Fruit fly (Drosophila melanogaster) whole organism, embryonic: ENCODE measurements around the gene wuho.
A peak's percentile ranks its signal among the peaks of the same experiment; 100 is the strongest.

ENCODE experiments used
- Abd-B ChIP-seq: fragments of 200-800 bp; sonication (Bioruptor generic); optimal IDR thresholded peaks from 2 replicates; lab custom pipeline; 2018; ENCODE audit warnings: missing biosample characterization, mild to moderate bottlenecking, missing genetic modification characterization, moderate library complexity
- Asciz ChIP-seq: fragments of 200-800 bp; sonication (Bioruptor generic); optimal IDR thresholded peaks from 2 replicates; lab custom pipeline; 2017; ENCODE audit warnings: missing biosample characterization, mild to moderate bottlenecking, missing genetic modification characterization, missing genetic modification reagents
- CG12299 ChIP-seq: fragments of 200-800 bp; sonication (Bioruptor generic); optimal IDR thresholded peaks from 2 replicates; lab custom pipeline; 2018; ENCODE audit warnings: missing biosample characterization, mild to moderate bottlenecking, missing genetic modification characterization
- CG13624 ChIP-seq: fragments of 200-800 bp; sonication (Bioruptor generic); optimal IDR thresholded peaks from 2 replicates; lab custom pipeline; 2016; ENCODE audit warnings: missing biosample characterization, missing genetic modification characterization
- CG14710 ChIP-seq: fragments of 200-800 bp; sonication (Bioruptor generic); optimal IDR thresholded peaks from 3 replicates; lab custom pipeline; 2019; ENCODE audit warnings: missing biosample characterization, mild to moderate bottlenecking, missing genetic modification characterization, moderate library complexity
- CG16863 ChIP-seq: fragments of 200-800 bp; sonication (Bioruptor generic); optimal IDR thresholded peaks from 3 replicates; lab custom pipeline; 2016; ENCODE audit warnings: missing biosample characterization, missing genetic modification characterization
- CG18599 ChIP-seq: fragments of 200-800 bp; sonication (Bioruptor generic); optimal IDR thresholded peaks from 3 replicates; lab custom pipeline; 2017; ENCODE audit warnings: missing biosample characterization, missing genetic modification characterization, mild to moderate bottlenecking, moderate library complexity, missing genetic modification reagents
- CG2199 ChIP-seq: fragments of 200-800 bp; sonication (Bioruptor generic); IDR thresholded peaks from 3 replicates; pipeline ENCODE4 v1.3.6; 2022; ENCODE audit warnings: missing biosample characterization, missing genetic modification characterization
- CG2712 ChIP-seq: fragments of 200-800 bp; optimal IDR thresholded peaks from 3 replicates; lab custom pipeline; 2019; ENCODE audit warnings: missing biosample characterization, mild to moderate bottlenecking, missing genetic modification characterization, moderate library complexity
- CG3065 ChIP-seq: fragments of 200-800 bp; sonication (Bioruptor generic); optimal IDR thresholded peaks from 2 replicates; lab custom pipeline; 2016; ENCODE audit warnings: missing biosample characterization, missing genetic modification characterization
- CG4328 ChIP-seq: fragments of 200-800 bp; sonication (Bioruptor generic); optimal IDR thresholded peaks from 3 replicates; lab custom pipeline; 2017; ENCODE audit warnings: missing biosample characterization, missing genetic modification reagents, missing genetic modification characterization
- CG5180 ChIP-seq: fragments of 200-800 bp; sonication (Bioruptor generic); optimal IDR thresholded peaks from 3 replicates; lab custom pipeline; 2017; ENCODE audit warnings: missing biosample characterization, missing genetic modification characterization, mild to moderate bottlenecking, moderate library complexity, missing genetic modification reagents
- CG7928 ChIP-seq: fragments of 200-800 bp; sonication (Bioruptor generic); optimal IDR thresholded peaks from 2 replicates; lab custom pipeline; 2017; ENCODE audit warnings: missing biosample characterization, mild to moderate bottlenecking, missing genetic modification characterization
- CG9609 ChIP-seq: fragments of 200-800 bp; sonication (Bioruptor generic); optimal IDR thresholded peaks from 3 replicates; lab custom pipeline; 2016; ENCODE audit warnings: missing biosample characterization, missing genetic modification characterization
- D ChIP-seq, 2 experiments: fragments of 200-800 bp in 1 of 2; fragments of >200 bp in 1 of 2; sonication (Bioruptor generic) in 1 of 2; optimal IDR thresholded peaks; 2 replicates in 1 of 2; 3 replicates in 1 of 2; lab custom pipeline; 2017; ENCODE audit warnings: mild to moderate bottlenecking in 1 of 2, missing biosample characterization in 1 of 2, missing genetic modification characterization in 1 of 2, missing genetic modification reagents in 1 of 2
- D19B ChIP-seq: fragments of 200-800 bp; sonication (Bioruptor generic); optimal IDR thresholded peaks from 2 replicates; lab custom pipeline; 2017; ENCODE audit warnings: missing biosample characterization, mild to moderate bottlenecking, missing genetic modification characterization
- Doc2 ChIP-seq: fragments of 200-800 bp; sonication (Bioruptor generic); IDR thresholded peaks from 2 replicates; pipeline ENCODE4 v1.3.6; 2022; ENCODE audit warnings: missing biosample characterization, missing genetic modification characterization
- Ets97D ChIP-seq: fragments of 200-800 bp; sonication (Bioruptor generic); optimal IDR thresholded peaks from 3 replicates; lab custom pipeline; 2016; ENCODE audit warnings: missing biosample characterization, missing genetic modification characterization
- Gug ChIP-seq: fragments of 200-800 bp; sonication (Bioruptor generic); IDR thresholded peaks from 4 replicates; pipeline ENCODE4 v1.3.6; 2022; ENCODE audit warnings: missing biosample characterization, missing genetic modification characterization
- Kr ChIP-seq: fragments of 200-800 bp; sonication (Bioruptor generic); optimal IDR thresholded peaks from 2 replicates; lab custom pipeline; 2017; ENCODE audit warnings: missing biosample characterization, mild to moderate bottlenecking, missing genetic modification characterization
- Lhr ChIP-seq: fragments of 200-800 bp; sonication (Bioruptor generic); optimal IDR thresholded peaks from 3 replicates; lab custom pipeline; 2017; ENCODE audit warnings: mild to moderate bottlenecking, missing biosample characterization, missing genetic modification reagents, missing genetic modification characterization
- Lim3 ChIP-seq: fragments of 200-800 bp; sonication (Bioruptor generic); IDR thresholded peaks from 2 replicates; pipeline ENCODE4 v1.3.6; 2022; ENCODE audit warnings: missing biosample characterization, missing genetic modification characterization
- MTF-1 ChIP-seq: fragments of 200-800 bp; sonication (Bioruptor generic); optimal IDR thresholded peaks from 2 replicates; lab custom pipeline; 2018; ENCODE audit warnings: missing biosample characterization, mild to moderate bottlenecking, missing genetic modification characterization, borderline replicate concordance
- Max ChIP-seq: fragments of 200-800 bp; sonication (Bioruptor generic); optimal IDR thresholded peaks from 2 replicates; lab custom pipeline; 2016; ENCODE audit warnings: missing biosample characterization, mild to moderate bottlenecking, missing genetic modification characterization
- NfI ChIP-seq: fragments of 200-800 bp; sonication (Bioruptor generic); optimal IDR thresholded peaks from 3 replicates; lab custom pipeline; 2018; ENCODE audit warnings: missing biosample characterization, mild to moderate bottlenecking, missing genetic modification characterization, moderate library complexity
- Scr ChIP-seq: fragments of 200-800 bp; sonication (Bioruptor generic); IDR thresholded peaks from 2 replicates; pipeline ENCODE4 v1.3.6; 2022; ENCODE audit warnings: missing biosample characterization, missing genetic modification characterization; ENCODE audit not compliant: partially characterized antibody
- Side ChIP-seq: fragments of 200-800 bp; sonication (Bioruptor generic); optimal IDR thresholded peaks from 2 replicates; lab custom pipeline; 2016; ENCODE audit warnings: missing biosample characterization, missing genetic modification characterization
- Sox102F ChIP-seq: fragments of 200-800 bp; sonication (Bioruptor generic); optimal IDR thresholded peaks from 2 replicates; lab custom pipeline; 2018; ENCODE audit warnings: missing biosample characterization, mild to moderate bottlenecking, missing genetic modification characterization, moderate library complexity
- az2 ChIP-seq: fragments of 200-800 bp; sonication (Bioruptor generic); optimal IDR thresholded peaks from 3 replicates; lab custom pipeline; 2016; ENCODE audit warnings: missing biosample characterization, missing genetic modification characterization
- danr ChIP-seq: fragments of 200-800 bp; sonication (Bioruptor generic); IDR thresholded peaks from 2 replicates; pipeline ENCODE4 v1.3.6; 2022; ENCODE audit warnings: missing biosample characterization, missing genetic modification characterization
- esg ChIP-seq: fragments of 200-800 bp; sonication (Bioruptor generic); conservative IDR thresholded peaks from 2 replicates; pipeline ENCODE4 v1.3.6; 2022; ENCODE audit warnings: missing biosample characterization, missing genetic modification characterization
- gem ChIP-seq: fragments of 200-800 bp; sonication (Bioruptor generic); optimal IDR thresholded peaks from 2 replicates; lab custom pipeline; 2019; ENCODE audit warnings: missing biosample characterization, mild to moderate bottlenecking, missing genetic modification characterization, moderate library complexity
- grn ChIP-seq: fragments of 200-800 bp; sonication (Bioruptor generic); optimal IDR thresholded peaks from 3 replicates; lab custom pipeline; 2017; ENCODE audit warnings: missing biosample characterization, missing genetic modification characterization
- gsb-n ChIP-seq: fragments of 200-800 bp; sonication (Bioruptor generic); optimal IDR thresholded peaks from 3 replicates; lab custom pipeline; 2018; ENCODE audit warnings: missing biosample characterization, mild to moderate bottlenecking, missing genetic modification characterization
- hb ChIP-seq: fragments of 200-800 bp; sonication (Bioruptor generic); IDR thresholded peaks from 3 replicates; pipeline ENCODE4 v1.3.6; 2022; ENCODE audit warnings: missing biosample characterization, missing genetic modification characterization; ENCODE audit not compliant: partially characterized antibody
- kah ChIP-seq: fragments of 200-800 bp; sonication (Bioruptor generic); optimal IDR thresholded peaks from 2 replicates; lab custom pipeline; 2018; ENCODE audit warnings: missing biosample characterization, mild to moderate bottlenecking, missing genetic modification characterization
- kay ChIP-seq: fragments of 200-800 bp; sonication (Bioruptor generic); optimal IDR thresholded peaks from 2 replicates; lab custom pipeline; 2016; ENCODE audit warnings: missing biosample characterization, missing genetic modification characterization
- klu ChIP-seq: fragments of 200-800 bp; sonication (Bioruptor generic); IDR thresholded peaks from 2 replicates; pipeline ENCODE4 v1.3.6; 2022; ENCODE audit warnings: missing biosample characterization, missing genetic modification characterization
- kni ChIP-seq: fragments of 200-800 bp; sonication (Bioruptor generic); optimal IDR thresholded peaks from 3 replicates; lab custom pipeline; 2017; ENCODE audit warnings: mild to moderate bottlenecking, missing biosample characterization, missing genetic modification reagents, missing genetic modification characterization
- lola ChIP-seq, 3 experiments: fragments of >200 bp in 2 of 3; fragments of 200-800 bp in 1 of 3; sonication (Bioruptor generic) in 1 of 3; optimal IDR thresholded peaks; 2 replicates each; lab custom pipeline; 2017 to 2019; ENCODE audit warnings: missing biosample characterization in 3 of 3, missing genetic modification characterization in 3 of 3, mild to moderate bottlenecking in 1 of 3, moderate library complexity in 1 of 3
- lov ChIP-seq, 2 experiments: fragments of 200-800 bp in 1 of 2; fragments of >200 bp in 1 of 2; sonication (Bioruptor generic) in 1 of 2; IDR thresholded peaks in 1 of 2; optimal IDR thresholded peaks in 1 of 2; 2 replicates in 1 of 2; 3 replicates in 1 of 2; pipeline versions ENCODE4 v1.3.6 to Lab custom; 2017 to 2022; ENCODE audit warnings: missing biosample characterization in 1 of 2, missing genetic modification characterization in 1 of 2
- nerfin-1 ChIP-seq: fragments of 200-800 bp; sonication (Bioruptor generic); optimal IDR thresholded peaks from 3 replicates; lab custom pipeline; 2019; ENCODE audit warnings: missing biosample characterization, mild to moderate bottlenecking, missing genetic modification characterization, moderate library complexity
- nerfin-2 ChIP-seq: fragments of 200-800 bp; sonication (Bioruptor generic); IDR thresholded peaks from 2 replicates; pipeline ENCODE4 v1.3.6; 2022; ENCODE audit warnings: missing biosample characterization, missing genetic modification characterization; ENCODE audit not compliant: partially characterized antibody
- odd ChIP-seq: fragments of 200-800 bp; sonication (Bioruptor generic); optimal IDR thresholded peaks from 2 replicates; lab custom pipeline; 2017; ENCODE audit warnings: missing biosample characterization, mild to moderate bottlenecking, missing genetic modification characterization
- pros ChIP-seq: fragments of 200-800 bp; sonication (Bioruptor generic); optimal IDR thresholded peaks from 3 replicates; lab custom pipeline; 2019; ENCODE audit warnings: missing biosample characterization, mild to moderate bottlenecking, missing genetic modification characterization, moderate library complexity
- so ChIP-seq: fragments of 200-800 bp; sonication (Bioruptor generic); IDR thresholded peaks from 3 replicates; pipeline ENCODE4 v1.3.6; 2022; ENCODE audit warnings: missing biosample characterization, missing genetic modification characterization
- tna ChIP-seq: fragments of 200-800 bp; sonication (Bioruptor generic); IDR thresholded peaks from 2 replicates; pipeline ENCODE4 v1.3.6; 2022; ENCODE audit warnings: missing biosample characterization, missing genetic modification characterization; ENCODE audit not compliant: partially characterized antibody
- zen2 ChIP-seq: fragments of 200-800 bp; sonication (Bioruptor generic); IDR thresholded peaks from 3 replicates; pipeline ENCODE4 v1.3.6; 2022; ENCODE audit warnings: missing biosample characterization, missing genetic modification characterization; ENCODE audit not compliant: partially characterized antibody

Gene wuho

dm6 chrX:6287842-6288241 is at the start of gene wuho, which contains the start of gene Top3beta (continued):
- TF ChIP-seq nerfin-1 = peak; percentile 60
- peak; percentile 29 for TF ChIP-seq kay (GFP tag; lab: Kevin White, UChicago)
- TF ChIP-seq CG2712 (tag; lab: Kevin White, UChicago) = peak; percentile 55
- TF ChIP-seq Lim3 (GFP tag; lab: Robert Waterston, UW) = no peak
- TF ChIP-seq Scr = peak; percentile 65; the same call in 1 of the 2 replicates
- no peak for TF ChIP-seq Doc2
- TF ChIP-seq D (optimal IDR thresholded peaks at IDR 0.05; lab: Kevin White, UChicago) = peak; percentile 74
- TF ChIP-seq D (GFP tag; optimal IDR thresholded peaks at IDR 0.05; lab: Kevin White, UChicago) = no peak
- peak; percentile 33 for TF ChIP-seq NfI (GFP tag; lab: Kevin White, UChicago)
- peak; percentile 74 for TF ChIP-seq CG14710
- no peak for TF ChIP-seq danr
- TF ChIP-seq CG12299 (tag; lab: Kevin White, UChicago) = peak; percentile 44
- TF ChIP-seq Ets97D = peak; percentile 93
- TF ChIP-seq MTF-1 = peak; percentile 11
- peak; percentile 10 for TF ChIP-seq CG16863 (GFP tag; lab: Kevin White, UChicago)
- no peak for TF ChIP-seq odd
- peak; percentile 100 for TF ChIP-seq grn
- TF ChIP-seq CG18599 (GFP tag; lab: Kevin White, UChicago) = no peak
- TF ChIP-seq hb (GFP tag; lab: Robert Waterston, UW) = peak; percentile 62; the same call in 1 of the 3 replicates
- no peak for TF ChIP-seq Sox102F (GFP tag; lab: Kevin White, UChicago)
- TF ChIP-seq CG9609 (GFP tag; lab: Kevin White, UChicago) = no peak
- peak; percentile 46 for TF ChIP-seq Side (GFP tag; lab: Kevin White, UChicago)
- peak; percentile 80 for TF ChIP-seq tna (GFP tag; lab: Robert Waterston, UW)
- TF ChIP-seq gem (tag; lab: Kevin White, UChicago) = no peak
- TF ChIP-seq CG2199 = no peak
- no peak for TF ChIP-seq D19B (GFP tag; lab: Kevin White, UChicago)
- no peak for TF ChIP-seq CG3065 (GFP tag; lab: Kevin White, UChicago)
- no peak for TF ChIP-seq klu (GFP tag; lab: Robert Waterston, UW)
- TF ChIP-seq Lhr = peak; percentile 62
- no peak for TF ChIP-seq CG4328 (GFP tag; lab: Kevin White, UChicago)
- peak; percentile 93 for TF ChIP-seq gsb-n
- TF ChIP-seq lov (optimal IDR thresholded peaks at IDR 0.05; lab: Kevin White, UChicago) = no peak
- TF ChIP-seq lov (GFP tag; IDR thresholded peaks at IDR 0.05; lab: Robert Waterston, UW) = no peak
- no peak for TF ChIP-seq CG5180 (GFP tag; lab: Kevin White, UChicago)
- TF ChIP-seq CG7928 (GFP tag; lab: Kevin White, UChicago) = peak; percentile 97
- 0 out of 3 replicates have a peak, but pooled peaks have one; percentile 11 for TF ChIP-seq so (GFP tag; lab: Robert Waterston, UW)
- peak; percentile 77 for TF ChIP-seq CG13624 (GFP tag; lab: Kevin White, UChicago)
- TF ChIP-seq lola (GFP tag; optimal IDR thresholded peaks at IDR 0.05; lab: Kevin White, UChicago) = no peak
- TF ChIP-seq Max = peak; percentile 17
- TF ChIP-seq kah (GFP tag; lab: Kevin White, UChicago) = peak; percentile 13
- TF ChIP-seq az2 = peak; percentile 2
- TF ChIP-seq pros (GFP tag; lab: Kevin White, UChicago) = no peak
- TF ChIP-seq kni = no peak
- TF ChIP-seq Asciz (GFP tag; lab: Kevin White, UChicago) = no peak
- TF ChIP-seq nerfin-2 (GFP tag; lab: Robert Waterston, UW) = peak; percentile 18; the same call in 1 of the 2 replicates
- no peak for TF ChIP-seq Kr (GFP tag; lab: Kevin White, UChicago)
- TF ChIP-seq Abd-B (GFP tag; lab: Kevin White, UChicago) = peak; percentile 25
- TF ChIP-seq esg (GFP tag; lab: Robert Waterston, UW) = no peak
- no peak for TF ChIP-seq Gug (GFP tag; lab: Robert Waterston, UW)
- 0 out of 3 replicates have a peak, but pooled peaks have one; percentile 65 for TF ChIP-seq zen2
